Fruit fly (Drosophila melanogaster): ENCODE results near the gene alpha-Est6.
A peak's percentile ranks its signal among the peaks of the same experiment; 100 is the strongest.

Gene alpha-Est6

dm6 chr3R:7475708-7476107 lies 52.9 kb downstream of the alpha-Est6 start (continued):
- TF ChIP-seq Opbp (GFP tag; IDR thresholded peaks at IDR 0.05; ENCODE audit: partially characterized antibody) (peak; percentile 73; the same call in 2 of the 3 replicates), gcm (GFP tag; optimal IDR thresholded peaks at IDR 0.05) (no peak), CG6813 (GFP tag; optimal IDR thresholded peaks at IDR 0.05) (no peak), sqz (GFP tag; optimal IDR thresholded peaks at IDR 0.05) (peak; percentile 8), dysf (GFP tag; IDR thresholded peaks at IDR 0.05) (no peak), hb (GFP tag; IDR thresholded peaks at IDR 0.05; ENCODE audit: partially characterized antibody) (peak; percentile 9; the same call in 1 of the 3 replicates), vnd (GFP tag; IDR thresholded peaks at IDR 0.05; ENCODE audit: partially characterized antibody) (0 out of 3 replicates have a peak, but pooled peaks have one; percentile 26), sens (GFP tag) (peak; percentile 27), CG13894 (tag; optimal IDR thresholded peaks at IDR 0.05) (no peak), CG11398 (GFP tag; optimal IDR thresholded peaks at IDR 0.05) (no peak), Hand (GFP tag; optimal IDR thresholded peaks at IDR 0.05) (no peak), HLH4C (GFP tag; IDR thresholded peaks at IDR 0.05; ENCODE audit: partially characterized antibody) (no peak), chn (GFP tag; optimal IDR thresholded peaks at IDR 0.05) (no peak), CG16813 (GFP tag; IDR thresholded peaks at IDR 0.05; ENCODE audit: partially characterized antibody) (peak; percentile 72), amos (GFP tag; IDR thresholded peaks at IDR 0.05; ENCODE audit: partially characterized antibody) (peak; percentile 76; the same call in 1 of the 2 replicates), CG7963 (GFP tag; IDR thresholded peaks at IDR 0.05; ENCODE audit: partially characterized antibody) (0 out of 3 replicates have a peak, but pooled peaks have one; percentile 48), cad (GFP tag; optimal IDR thresholded peaks at IDR 0.05) (peak; percentile 17), Bdp1 (GFP tag; optimal IDR thresholded peaks at IDR 0.05) (peak; percentile 96)

- TF ChIP-seq gcm (GFP tag; optimal IDR thresholded peaks at IDR 0.05) = peak; percentile 24
- peak; percentile 80 for TF ChIP-seq Deaf1 (tag; optimal IDR thresholded peaks at IDR 0.05)
- 0 out of 2 replicates have a peak, but pooled peaks have one; percentile 11 for TF ChIP-seq CG4730 (GFP tag; IDR thresholded peaks at IDR 0.05)
- peak; percentile 55 for TF ChIP-seq CG10209 (GFP tag; optimal IDR thresholded peaks at IDR 0.05)
- peak; percentile 66 for TF ChIP-seq PHDP (tag; optimal IDR thresholded peaks at IDR 0.05)
- peak; percentile 87 for TF ChIP-seq grn (GFP tag; optimal IDR thresholded peaks at IDR 0.05)
- peak; percentile 11; the same call in 1 of the 2 replicates for TF ChIP-seq CG14667 (GFP tag; IDR thresholded peaks at IDR 0.05)
- peak; percentile 97 for TF ChIP-seq HLHmδ (GFP tag; optimal IDR thresholded peaks at IDR 0.05)
- peak; percentile 27 for TF ChIP-seq CG16863 (GFP tag; optimal IDR thresholded peaks at IDR 0.05)
- TF ChIP-seq CG2678 (tag; optimal IDR thresholded peaks at IDR 0.05) = peak; percentile 44
- no peak for TF ChIP-seq bab2 (GFP tag; optimal IDR thresholded peaks at IDR 0.05)
- peak; percentile 83; the same call in 2 of the 3 replicates for TF ChIP-seq CG34422 (GFP tag; IDR thresholded peaks at IDR 0.05)
- TF ChIP-seq crc (GFP tag; optimal IDR thresholded peaks at IDR 0.05) = peak; percentile 1
- peak; percentile 93 for TF ChIP-seq ci (GFP tag; IDR thresholded peaks at IDR 0.05)
- peak; percentile 49 for TF ChIP-seq fd102C (GFP tag; optimal IDR thresholded peaks at IDR 0.05)
- TF ChIP-seq CG1647 (GFP tag; optimal IDR thresholded peaks at IDR 0.05) = peak; percentile 57
- TF ChIP-seq sd (tag; optimal IDR thresholded peaks at IDR 0.05) = no peak
- TF ChIP-seq ATbp (GFP tag; optimal IDR thresholded peaks at IDR 0.05) = peak; percentile 64
- TF ChIP-seq Dp (GFP tag; optimal IDR thresholded peaks at IDR 0.05) = no peak
- peak; percentile 37 for TF ChIP-seq bcd (GFP tag; optimal IDR thresholded peaks at IDR 0.05)
- TF ChIP-seq oc (tag; optimal IDR thresholded peaks at IDR 0.05) = peak; percentile 88
- TF ChIP-seq ac (GFP tag; optimal IDR thresholded peaks at IDR 0.05) = peak; percentile 50
- TF ChIP-seq CG14050 (GFP tag; IDR thresholded peaks at IDR 0.05) = no peak
- peak; percentile 22 for TF ChIP-seq Ets65A (GFP tag)
- peak; percentile 99 for TF ChIP-seq bbx (GFP tag; IDR thresholded peaks at IDR 0.05; ENCODE audit: partially characterized antibody)
- peak; percentile 76 for TF ChIP-seq hbn (GFP tag; IDR thresholded peaks at IDR 0.05; ENCODE audit: partially characterized antibody)
- TF ChIP-seq CoRest (tag; optimal IDR thresholded peaks at IDR 0.05) = peak; percentile 57
- TF ChIP-seq Hr3 (GFP tag; optimal IDR thresholded peaks at IDR 0.05) = no peak
- peak; percentile 95 for TF ChIP-seq hb (GFP tag; IDR thresholded peaks at IDR 0.05; ENCODE audit: partially characterized antibody)
- peak; percentile 81 for TF ChIP-seq CG6813 (GFP tag; optimal IDR thresholded peaks at IDR 0.05)
- peak; percentile 40 for TF ChIP-seq sqz (GFP tag; optimal IDR thresholded peaks at IDR 0.05)
- peak; percentile 55 for TF ChIP-seq kah (GFP tag; optimal IDR thresholded peaks at IDR 0.05)
- no peak for TF ChIP-seq Sox100B (GFP tag; optimal IDR thresholded peaks at IDR 0.05)
These were observed 53.9 kb downstream of the alpha-Est6 start for dm6 chr3R:7474616-7475120.
